Worm (Caenorhabditis elegans): ENCODE results near the gene col-17.

DNA sequence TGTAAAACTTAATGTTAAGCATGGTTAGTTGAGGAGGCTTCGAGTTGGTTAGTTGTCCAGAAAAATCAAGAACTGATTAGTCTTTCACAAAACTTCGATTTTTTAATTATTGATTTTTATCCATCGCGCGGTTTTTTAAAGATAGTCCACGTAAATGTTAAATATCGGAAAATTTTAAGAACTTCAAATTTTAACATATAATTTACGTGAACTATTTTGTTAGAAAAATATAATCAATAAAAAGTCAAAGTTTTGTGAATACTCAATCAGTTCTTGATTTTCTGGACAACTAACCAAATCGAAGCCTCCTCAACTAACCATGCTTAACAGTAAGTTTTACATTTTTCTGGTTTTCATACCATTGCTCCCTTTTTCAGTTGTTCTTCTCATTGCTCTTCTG is 32.6 kb downstream of the col-17 start, which contains the start of the genes C33F10.11 and C33F10.1:
- TF ChIP-seq nhr-28 (tag; optimal IDR thresholded peaks at IDR 0.05) (no peak), ztf-4 (tag; optimal IDR thresholded peaks at IDR 0.05) (no peak), egl-27 (tag; optimal IDR thresholded peaks at IDR 0.05) (no peak), lin-15B (tag; optimal IDR thresholded peaks at IDR 0.05) (no peak), unc-86 (tag; optimal IDR thresholded peaks at IDR 0.05) (no peak), nhr-11 (tag; optimal IDR thresholded peaks at IDR 0.05) (no peak), lin-39 (tag; optimal IDR thresholded peaks at IDR 0.05) (no peak), mdl-1 (tag; optimal IDR thresholded peaks at IDR 0.05) (no peak), mab-9 (GFP tag; IDR thresholded peaks at IDR 0.05) (no peak), jun-1 (tag; optimal IDR thresholded peaks at IDR 0.05) (no peak)

Data from whole organism, L1 larva.